Worm (Caenorhabditis elegans) whole organism, late embryonic: Measurements from ENCODE around the gene pph-4.2.

Experiments used
- C38D4.7 ChIP-seq: fragments of 200-800 bp; sonication (Bioruptor generic); optimal IDR thresholded peaks from 2 replicates; lab custom pipeline; 2018; ENCODE audit warnings: mild to moderate bottlenecking, missing genetic modification characterization, moderate library complexity, missing compliant biosample characterization
- F13H6.1 ChIP-seq: sonication (generic microtip); optimal IDR thresholded peaks from 2 replicates; lab custom pipeline; 2016; ENCODE audit warnings: missing genetic modification characterization, missing compliant biosample characterization
- K02D7.2 ChIP-seq: sonication (generic microtip); optimal IDR thresholded peaks from 2 replicates; lab custom pipeline; 2017; ENCODE audit warnings: mild to moderate bottlenecking, missing genetic modification characterization, missing compliant biosample characterization
- K09A11.1 ChIP-seq: sonication (generic microtip); optimal IDR thresholded peaks from 2 replicates; lab custom pipeline; 2017; ENCODE audit warnings: antibody characterized with exemption, mild to moderate bottlenecking, missing genetic modification characterization, missing compliant biosample characterization; ENCODE audit not compliant: insufficient read depth
- T23F11.4 ChIP-seq: fragments of 200-800 bp; sonication (Bioruptor generic); optimal IDR thresholded peaks from 2 replicates; lab custom pipeline; 2018; ENCODE audit warnings: mild to moderate bottlenecking, missing genetic modification characterization, missing compliant biosample characterization
- ama-1 ChIP-seq: fragments of 150-350 bp; optimal IDR thresholded peaks from 2 replicates; lab custom pipeline; 2014
- ceh-14 ChIP-seq: sonication (generic microtip); optimal IDR thresholded peaks from 2 replicates; lab custom pipeline; 2016; ENCODE audit warnings: missing genotype, missing genetic modification characterization, missing compliant biosample characterization
- ceh-24 ChIP-seq: sonication (generic microtip); optimal IDR thresholded peaks from 2 replicates; lab custom pipeline; 2016; ENCODE audit warnings: mild to moderate bottlenecking, missing genetic modification characterization, missing compliant biosample characterization
- ceh-31 ChIP-seq: sonication (generic microtip); optimal IDR thresholded peaks from 2 replicates; lab custom pipeline; 2016; ENCODE audit warnings: missing genetic modification characterization, missing compliant biosample characterization
- ceh-34 ChIP-seq: sonication (generic microtip); optimal IDR thresholded peaks from 2 replicates; lab custom pipeline; 2016; ENCODE audit warnings: mild to moderate bottlenecking, missing genetic modification characterization, missing compliant biosample characterization
- ceh-45 ChIP-seq: fragments of 200-800 bp; sonication (Bioruptor generic); IDR thresholded peaks from 2 replicates; pipeline ENCODE4 v1.3.6; 2022; ENCODE audit warnings: missing genetic modification reagents, missing genetic modification characterization, missing compliant biosample characterization
- ceh-48 ChIP-seq: sonication (generic microtip); optimal IDR thresholded peaks from 2 replicates; lab custom pipeline; 2016; ENCODE audit warnings: missing genetic modification characterization, inconsistent platforms, missing compliant biosample characterization
- ceh-6 ChIP-seq: fragments of 200-800 bp; sonication (Bioruptor generic); optimal IDR thresholded peaks from 2 replicates; lab custom pipeline; 2018; ENCODE audit warnings: mild to moderate bottlenecking, missing genetic modification characterization, missing compliant biosample characterization
- dmd-4 ChIP-seq: sonication (generic microtip); optimal IDR thresholded peaks from 2 replicates; lab custom pipeline; 2016; ENCODE audit warnings: borderline replicate concordance, missing genetic modification characterization, missing compliant biosample characterization
- fax-1 ChIP-seq: sonication (generic microtip); optimal IDR thresholded peaks from 2 replicates; lab custom pipeline; 2016; ENCODE audit warnings: missing genotype, missing genetic modification characterization, missing compliant biosample characterization
- hlh-13 ChIP-seq: fragments of 200-800 bp; sonication (Bioruptor generic); optimal IDR thresholded peaks from 2 replicates; lab custom pipeline; 2018; ENCODE audit warnings: mild to moderate bottlenecking, missing genetic modification characterization, missing compliant biosample characterization
- hlh-30 ChIP-seq: sonication (generic microtip); optimal IDR thresholded peaks from 2 replicates; lab custom pipeline; 2017; ENCODE audit warnings: antibody characterized with exemption, missing genetic modification characterization, missing compliant biosample characterization; ENCODE audit not compliant: insufficient read depth
- hlh-6 ChIP-seq: sonication (generic microtip); optimal IDR thresholded peaks from 2 replicates; lab custom pipeline; 2016; ENCODE audit warnings: missing genotype, missing genetic modification characterization, missing compliant biosample characterization
- hlh-8 ChIP-seq: sonication (generic microtip); optimal IDR thresholded peaks from 2 replicates; lab custom pipeline; 2016; ENCODE audit warnings: missing genotype, missing genetic modification characterization, missing compliant biosample characterization
- mec-3 ChIP-seq: sonication (generic microtip); optimal IDR thresholded peaks from 2 replicates; lab custom pipeline; 2016; ENCODE audit warnings: borderline replicate concordance, missing genetic modification characterization, missing compliant biosample characterization
- nfya-1 ChIP-seq: sonication (generic microtip); optimal IDR thresholded peaks from 2 replicates; lab custom pipeline; 2017; ENCODE audit warnings: missing genetic modification characterization, mild to moderate bottlenecking, missing compliant biosample characterization, antibody characterized with exemption, moderate library complexity
- nhr-11 ChIP-seq: fragments of 150-350 bp; optimal IDR thresholded peaks from 2 replicates; lab custom pipeline; 2014; ENCODE audit warnings: missing biosample characterization, missing genetic modification characterization
- odd-2 ChIP-seq: sonication (generic microtip); optimal IDR thresholded peaks from 2 replicates; lab custom pipeline; 2017; ENCODE audit warnings: antibody characterized with exemption, mild to moderate bottlenecking, missing genetic modification characterization, missing compliant biosample characterization
- pha-2 ChIP-seq: sonication (generic microtip); optimal IDR thresholded peaks from 2 replicates; lab custom pipeline; 2017; ENCODE audit warnings: mild to moderate bottlenecking, missing genetic modification characterization, missing compliant biosample characterization
- pha-4 ChIP-seq: fragments of 150-350 bp; optimal IDR thresholded peaks from 2 replicates; lab custom pipeline; 2018; ENCODE audit warnings: missing biosample characterization, missing genetic modification reagents, missing genetic modification characterization
- pqm-1 ChIP-seq: sonication (generic microtip); optimal IDR thresholded peaks from 2 replicates; lab custom pipeline; 2016; ENCODE audit warnings: missing genetic modification characterization, missing compliant biosample characterization
- pros-1 ChIP-seq: fragments of 150-350 bp; optimal IDR thresholded peaks from 2 replicates; lab custom pipeline; 2014; ENCODE audit warnings: missing biosample characterization, missing genetic modification reagents, missing genetic modification characterization
- ref-2 ChIP-seq: sonication (generic microtip); optimal IDR thresholded peaks from 2 replicates; lab custom pipeline; 2016; ENCODE audit warnings: missing genetic modification characterization, missing compliant biosample characterization
- rnt-1 ChIP-seq: sonication (generic microtip); optimal IDR thresholded peaks from 2 replicates; lab custom pipeline; 2016; ENCODE audit warnings: missing genetic modification characterization, missing compliant biosample characterization
- sox-4 ChIP-seq: sonication (generic microtip); optimal IDR thresholded peaks from 2 replicates; lab custom pipeline; 2017; ENCODE audit warnings: mild to moderate bottlenecking, missing genetic modification characterization, inconsistent platforms, missing compliant biosample characterization
- tbx-2 ChIP-seq: sonication (generic microtip); optimal IDR thresholded peaks from 2 replicates; lab custom pipeline; 2016; ENCODE audit warnings: missing genetic modification characterization, missing compliant biosample characterization
- ttx-3 ChIP-seq: sonication (generic microtip); optimal IDR thresholded peaks from 2 replicates; lab custom pipeline; 2016; ENCODE audit warnings: missing genetic modification reagents, missing genetic modification characterization, missing compliant biosample characterization
- unc-55 ChIP-seq: sonication (generic microtip); optimal IDR thresholded peaks from 2 replicates; lab custom pipeline; 2017; ENCODE audit warnings: missing biosample characterization, missing genetic modification reagents, missing genetic modification characterization
- unc-86 ChIP-seq: sonication (generic microtip); optimal IDR thresholded peaks from 2 replicates; lab custom pipeline; 2016; ENCODE audit warnings: missing genetic modification characterization, missing compliant biosample characterization
- zip-5 ChIP-seq: sonication (generic microtip); optimal IDR thresholded peaks from 2 replicates; lab custom pipeline; 2016; ENCODE audit warnings: missing genetic modification characterization, missing compliant biosample characterization

The pph-4.2 gene

DNA sequence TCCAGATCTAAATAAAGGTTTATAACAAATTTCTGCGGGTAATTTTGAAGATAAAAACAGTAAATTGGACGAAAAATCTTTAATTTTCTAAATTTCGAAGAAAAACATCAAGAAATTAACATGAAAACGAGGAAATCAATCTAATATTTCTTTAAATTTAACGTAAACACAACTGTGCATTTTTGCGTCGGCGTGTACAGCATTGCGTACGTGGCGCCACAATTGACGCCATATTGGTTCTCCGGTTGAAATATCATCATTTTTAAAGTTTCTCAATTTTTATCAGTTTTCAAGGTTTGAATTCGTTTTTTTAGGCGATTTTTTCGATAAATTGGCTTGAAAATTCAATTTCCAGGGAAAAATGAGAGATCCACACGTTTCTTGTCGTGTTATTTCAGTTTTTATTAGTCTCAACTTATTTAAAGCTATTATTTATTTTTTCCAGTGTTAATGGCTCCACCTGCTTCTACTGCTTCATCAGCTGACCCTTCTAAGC lies 7.0 kb downstream of the pph-4.2 start, which contains the start of gene rpt-6:
rpt-6 (plus strand) TSS at position 446 of the 496 bp plus-strand sequence.
- TF ChIP-seq F13H6.1 (tag; lab: Kevin White, UChicago) (no peak), nfya-1 (peak; percentile 36), K09A11.1 (peak; percentile 30), pha-2 (tag; lab: Kevin White, UChicago) (no peak)

DNA sequence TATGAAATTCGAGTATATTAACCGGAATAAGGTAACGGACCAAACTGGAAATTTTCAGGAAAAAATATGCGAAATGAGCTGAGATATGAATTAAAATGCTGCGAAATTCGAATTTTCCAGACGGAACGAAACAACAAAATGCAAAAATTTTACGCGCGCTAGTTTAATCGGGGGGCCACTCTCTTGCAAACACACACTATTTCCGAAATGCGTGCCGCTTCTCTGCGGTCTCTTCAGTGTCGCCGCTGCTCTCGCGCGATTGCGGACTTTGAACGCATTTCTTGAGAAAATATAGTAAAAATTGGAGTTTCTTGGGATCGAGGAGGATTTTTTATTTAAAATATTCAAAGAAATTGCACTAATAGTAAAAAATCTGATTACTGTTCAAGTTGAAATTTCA lies 7.6 kb downstream of the pph-4.2 start:
- no peak for TF ChIP-seq ceh-24 (tag; lab: Kevin White, UChicago)
- TF ChIP-seq ceh-45 (GFP tag; lab: Robert Waterston, UW): no peak
- TF ChIP-seq T23F11.4 (GFP tag; lab: Kevin White, UChicago): no peak
- TF ChIP-seq pha-4: no peak
- TF ChIP-seq zip-5: no peak
- no peak for TF ChIP-seq mec-3 (tag; lab: Kevin White, UChicago)
- peak; percentile 22 for TF ChIP-seq nfya-1
- no peak for TF ChIP-seq unc-86 (tag; lab: Kevin White, UChicago)
- peak; percentile 27 for TF ChIP-seq pros-1 (tag; lab: Kevin White, UChicago)
- no peak for TF ChIP-seq K09A11.1
- no peak for TF ChIP-seq hlh-30 (tag; lab: Kevin White, UChicago)
- peak; percentile 5 for TF ChIP-seq ceh-31 (tag; lab: Kevin White, UChicago)
- TF ChIP-seq hlh-13 (GFP tag; lab: Kevin White, UChicago): no peak
- TF ChIP-seq, all 69 proteins: peak for 3

DNA sequence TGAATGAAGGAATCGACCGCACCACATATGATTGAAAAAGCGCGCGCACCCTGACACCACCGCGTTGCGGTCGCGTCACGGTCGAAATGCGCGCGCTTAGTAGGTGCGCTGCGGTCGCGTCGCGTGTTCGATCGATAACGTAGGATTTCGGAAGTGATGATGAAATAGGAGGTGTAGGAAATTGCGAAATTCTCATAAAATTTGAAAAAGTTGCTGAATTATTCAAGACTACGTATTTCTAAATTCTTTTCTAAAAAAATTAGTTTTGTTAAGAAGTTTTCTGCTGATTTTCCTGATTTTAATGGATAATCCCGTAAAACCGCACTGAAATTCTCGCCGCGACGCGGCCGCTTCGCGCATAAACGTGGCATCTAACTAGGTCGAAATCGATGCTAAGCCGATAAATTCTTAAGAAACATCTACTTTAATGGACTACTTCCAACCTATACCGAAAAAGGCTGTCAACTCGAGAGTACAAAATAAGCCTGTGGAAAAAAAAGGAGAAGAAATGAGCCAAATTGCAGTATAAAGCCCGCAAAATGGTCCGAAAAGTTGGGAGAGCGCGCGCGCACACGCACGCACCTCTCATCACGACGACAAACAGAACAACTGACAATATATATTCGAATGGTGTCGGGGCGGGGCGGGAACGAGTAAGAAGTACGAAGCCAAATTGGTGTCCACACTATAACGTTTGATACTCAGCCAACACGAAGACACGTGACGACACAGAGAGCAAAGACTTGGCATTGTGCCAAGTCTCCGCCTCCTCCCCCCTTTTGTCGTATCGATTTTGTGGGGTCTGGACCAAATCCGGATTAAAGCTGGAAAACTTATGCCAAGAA lies 8.4 kb downstream of the pph-4.2 start, which contains the start of gene his-72:
his-72 (minus strand) TSS at position 589 of the 845 bp plus-strand sequence.
- peak; percentile 11 for TF ChIP-seq ceh-24 (tag; lab: Kevin White, UChicago)
- peak; percentile 10 for TF ChIP-seq C38D4.7 (GFP tag; lab: Kevin White, UChicago)
- TF ChIP-seq ref-2 (tag; lab: Kevin White, UChicago): peak; percentile 27
- peak; percentile 27 for TF ChIP-seq ceh-31 (tag; lab: Kevin White, UChicago)
- peak; percentile 13 for TF ChIP-seq K02D7.2 (tag; lab: Kevin White, UChicago)
- TF ChIP-seq tbx-2 (tag; lab: Kevin White, UChicago): peak; percentile 10
- TF ChIP-seq ama-1: peak; percentile 94
- TF ChIP-seq ceh-34 (tag; lab: Kevin White, UChicago): peak; percentile 2
- peak; percentile 9 for TF ChIP-seq dmd-4 (tag; lab: Kevin White, UChicago)
- TF ChIP-seq pha-4: no peak
- no peak for TF ChIP-seq hlh-8 (tag; lab: Kevin White, UChicago)
- peak; percentile 13 for TF ChIP-seq ttx-3 (tag; lab: Kevin White, UChicago)
- peak; percentile 10 for TF ChIP-seq rnt-1 (tag; lab: Kevin White, UChicago)
- no peak for TF ChIP-seq odd-2 (tag; lab: Kevin White, UChicago)
- peak; percentile 18 for TF ChIP-seq unc-55 (GFP tag; lab: Kevin White, UChicago)
- TF ChIP-seq fax-1 (tag; lab: Kevin White, UChicago): no peak
- peak; percentile 89 for TF ChIP-seq hlh-30 (tag; lab: Kevin White, UChicago)
- TF ChIP-seq nfya-1: peak; percentile 9
- TF ChIP-seq pqm-1: no peak
- peak; percentile 48 for TF ChIP-seq hlh-6 (tag; lab: Kevin White, UChicago)
- no peak for TF ChIP-seq ceh-14 (tag; lab: Kevin White, UChicago)
- peak; percentile 77 for TF ChIP-seq ceh-48 (tag; lab: Kevin White, UChicago)

DNA sequence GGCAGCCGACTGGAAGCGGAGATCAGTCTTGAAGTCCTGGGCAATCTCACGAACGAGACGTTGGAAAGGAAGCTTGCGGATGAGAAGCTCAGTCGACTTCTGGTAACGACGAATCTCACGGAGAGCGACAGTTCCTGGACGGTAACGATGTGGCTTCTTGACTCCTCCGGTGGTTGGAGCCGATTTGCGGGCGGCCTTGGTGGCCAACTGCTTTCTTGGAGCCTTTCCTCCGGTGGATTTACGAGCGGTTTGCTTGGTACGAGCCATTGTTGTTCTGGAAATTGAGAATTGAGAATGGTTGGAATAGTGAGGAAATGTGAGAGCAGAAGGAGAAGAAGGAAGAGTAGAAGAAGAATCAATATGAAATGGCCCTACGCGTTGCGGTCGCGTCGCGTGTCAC lies 9.2 kb downstream of the pph-4.2 start:
- TF ChIP-seq dmd-4 (tag; lab: Kevin White, UChicago) (no peak), ceh-48 (tag; lab: Kevin White, UChicago) (no peak), ceh-34 (tag; lab: Kevin White, UChicago) (no peak), tbx-2 (tag; lab: Kevin White, UChicago) (no peak), sox-4 (tag; lab: Kevin White, UChicago) (no peak), mec-3 (tag; lab: Kevin White, UChicago) (no peak), ceh-6 (GFP tag; lab: Kevin White, UChicago) (no peak), nhr-11 (tag; lab: Kevin White, UChicago) (no peak)
